Worm (Caenorhabditis elegans) whole organism, L4 larva: ENCODE data around the gene fre-1.

ENCODE experiments used
- F49E8.2 ChIP-seq: sonication (generic microtip); optimal IDR thresholded peaks from 2 replicates; lab custom pipeline; 2016; ENCODE audit warnings: missing compliant biosample characterization, mild to moderate bottlenecking, missing genetic modification characterization, borderline replicate concordance
- Y48G9A.11 ChIP-seq: fragments of 200-800 bp; sonication (Bioruptor generic); IDR thresholded peaks from 2 replicates; pipeline ENCODE4 v1.3.6; 2022; ENCODE audit warnings: missing genetic modification reagents, missing genetic modification characterization, missing compliant biosample characterization
- ama-1 ChIP-seq: fragments of 150-350 bp; optimal IDR thresholded peaks from 2 replicates; lab custom pipeline; 2014; ENCODE audit warnings: inconsistent platforms, mixed read lengths
- ces-1 ChIP-seq: fragments of 150-350 bp; sonication (generic microtip); optimal IDR thresholded peaks from 4 replicates; lab custom pipeline; 2014; ENCODE audit warnings: missing biosample characterization, missing genetic modification reagents, missing genetic modification characterization
- jun-1 ChIP-seq: fragments of 150-350 bp; optimal IDR thresholded peaks from 2 replicates; lab custom pipeline; 2014; ENCODE audit warnings: missing biosample characterization, missing genetic modification reagents, missing genetic modification characterization
- lin-39 ChIP-seq: fragments of 150-350 bp; optimal IDR thresholded peaks from 2 replicates; lab custom pipeline; 2014; ENCODE audit warnings: missing biosample characterization, missing genetic modification reagents, missing genetic modification characterization
- lsy-2 ChIP-seq, 2 experiments: fragments of 150-350 bp in 1 of 2; sonication (generic microtip) in 1 of 2; optimal IDR thresholded peaks; 2 replicates each; lab custom pipeline; 2014 to 2017; ENCODE audit warnings: missing biosample characterization in 2 of 2, missing genetic modification characterization in 2 of 2
- madf-9 ChIP-seq: fragments of 200-800 bp; sonication (Bioruptor generic); conservative IDR thresholded peaks from 2 replicates; pipeline ENCODE4 v1.3.6; 2022; ENCODE audit warnings: missing genetic modification reagents, missing genetic modification characterization, missing compliant biosample characterization
- rbr-2 ChIP-seq: sonication (generic microtip); optimal IDR thresholded peaks from 2 replicates; lab custom pipeline; 2016; ENCODE audit warnings: missing genotype, missing genetic modification characterization, missing compliant biosample characterization
- tra-1 ChIP-seq: fragments of 200-800 bp; sonication (Bioruptor generic); IDR thresholded peaks from 2 replicates; pipeline ENCODE4 v1.3.6; 2022; ENCODE audit warnings: missing genetic modification reagents, missing genetic modification characterization, missing compliant biosample characterization

DNA sequence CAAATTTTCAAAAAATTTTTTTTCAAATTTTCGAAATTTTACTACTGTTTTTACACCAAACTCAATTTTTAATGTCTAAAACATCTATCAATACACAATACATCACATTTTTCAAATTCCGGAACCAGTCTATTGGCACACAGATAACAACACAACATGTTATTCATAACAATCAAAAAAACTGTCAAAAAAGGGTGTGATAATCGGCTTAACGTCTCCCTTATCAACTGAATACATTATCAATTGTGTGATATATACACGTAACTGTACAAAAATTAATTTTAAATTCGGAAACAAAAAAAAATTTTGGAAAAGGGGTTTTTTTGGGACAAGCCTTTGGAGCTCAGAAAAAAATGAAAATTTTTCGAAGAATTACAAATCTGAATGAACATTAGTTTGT is 13.2 kb downstream of the fre-1 start:
- TF ChIP-seq ces-1 (GFP tag; lab: Kevin White, UChicago) (no peak), F49E8.2 (tag; lab: Kevin White, UChicago) (no peak), madf-9 (GFP tag; lab: Robert Waterston, UW) (no peak), rbr-2 (tag; lab: Kevin White, UChicago) (no peak), lin-39 (no peak), tra-1 (no peak), ama-1 (no peak), lsy-2 (tag; optimal IDR thresholded peaks at IDR 0.05; lab: Kevin White, UChicago) (no peak), Y48G9A.11 (GFP tag; lab: Robert Waterston, UW) (no peak), jun-1 (tag; lab: Kevin White, UChicago) (no peak)
